Worm (Caenorhabditis elegans): ENCODE results near the gene glt-7.

DNA sequence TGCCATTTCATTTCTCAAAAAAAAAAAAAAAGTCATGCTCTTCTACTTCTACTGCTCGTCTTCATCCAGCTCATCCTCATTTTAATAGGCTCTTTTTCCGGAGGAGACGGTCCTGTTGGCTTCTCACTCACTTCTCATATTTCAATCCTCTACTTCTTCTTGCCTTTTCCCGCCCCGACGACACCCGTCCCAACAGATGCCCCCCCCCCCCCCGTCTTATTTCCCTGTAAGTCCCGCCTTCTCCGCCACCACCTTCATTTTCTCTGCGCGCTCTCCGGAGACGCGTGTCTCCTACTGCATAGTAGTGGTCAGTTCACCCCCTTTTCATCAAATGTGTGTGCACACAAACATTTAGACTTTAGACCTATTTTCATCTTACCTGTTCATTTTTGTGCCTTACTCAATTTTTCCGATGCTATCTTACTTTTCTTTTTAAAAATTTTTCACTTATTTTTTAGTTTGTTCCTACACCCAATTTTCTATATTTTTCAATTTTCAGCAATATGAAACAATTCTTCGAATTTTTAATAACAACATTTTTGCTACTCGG lies 26.9 kb downstream of the glt-7 start, which contains the start of gene efn-4:
- TF ChIP-seq elt-3 (tag; optimal IDR thresholded peaks at IDR 0.05) (no peak), lin-32 (GFP tag; optimal IDR thresholded peaks at IDR 0.05) (no peak), mls-2 (tag; optimal IDR thresholded peaks at IDR 0.05) (no peak), snpc-4 (tag; optimal IDR thresholded peaks at IDR 0.05) (no peak), blmp-1 (tag; optimal IDR thresholded peaks at IDR 0.05) (no peak), nhr-28 (tag; optimal IDR thresholded peaks at IDR 0.05) (no peak), ztf-11 (tag; optimal IDR thresholded peaks at IDR 0.05) (no peak)

Measured in whole organism, mixed stage, embryonic.